Worm (Caenorhabditis elegans) whole organism, L1 larva: ENCODE results near the gene enol-1.
A peak's percentile ranks its signal among the peaks of the same experiment; 100 is the strongest.

ENCODE experiments used
- C16A3.4 ChIP-seq: fragments of 150-350 bp; optimal IDR thresholded peaks from 2 replicates; lab custom pipeline; 2014; ENCODE audit warnings: missing biosample characterization, missing genetic modification characterization
- F16B12.6 ChIP-seq: fragments of 150-350 bp; optimal IDR thresholded peaks from 2 replicates; lab custom pipeline; 2014; ENCODE audit warnings: missing biosample characterization, missing genetic modification characterization
- Y116A8C.19 ChIP-seq: sonication (generic microtip); optimal IDR thresholded peaks from 2 replicates; lab custom pipeline; 2016; ENCODE audit warnings: missing compliant biosample characterization, missing genetic modification characterization, borderline replicate concordance
- alr-1 ChIP-seq: fragments of 200-800 bp; sonication (Bioruptor generic); optimal IDR thresholded peaks from 2 replicates; lab custom pipeline; 2018; ENCODE audit warnings: borderline replicate concordance, mild to moderate bottlenecking, missing genetic modification characterization, missing compliant biosample characterization
- aly-2 ChIP-seq: fragments of 150-350 bp; optimal IDR thresholded peaks from 2 replicates; lab custom pipeline; 2014; ENCODE audit warnings: missing biosample characterization, missing genetic modification characterization
- blmp-1 ChIP-seq: fragments of 150-350 bp; optimal IDR thresholded peaks from 2 replicates; lab custom pipeline; 2014; ENCODE audit warnings: missing biosample characterization, missing genetic modification characterization
- ceh-82 ChIP-seq, 3 experiments: fragments of 150-350 bp in 1 of 3; sonication (generic microtip) in 2 of 3; optimal IDR thresholded peaks; 2 replicates each; lab custom pipeline; 2014 to 2017; ENCODE audit warnings: missing biosample characterization in 3 of 3, missing genetic modification characterization in 3 of 3
- ceh-88 ChIP-seq: fragments of 200-800 bp; sonication (Bioruptor generic); IDR thresholded peaks from 2 replicates; pipeline ENCODE4 v1.3.6; 2022; ENCODE audit warnings: missing genetic modification characterization, missing compliant biosample characterization
- ceh-90 ChIP-seq: sonication (generic microtip); optimal IDR thresholded peaks from 2 replicates; lab custom pipeline; 2016; ENCODE audit warnings: missing genetic modification characterization, missing compliant biosample characterization
- ces-1 ChIP-seq: fragments of 150-350 bp; optimal IDR thresholded peaks from 2 replicates; lab custom pipeline; 2014; ENCODE audit warnings: missing biosample characterization, missing genetic modification reagents, missing genetic modification characterization
- efl-1 ChIP-seq, 4 experiments: fragments of 150-350 bp; optimal IDR thresholded peaks in 3 of 4; peaks in 1 of 4; 1 replicate in 1 of 4; 2 replicates in 3 of 4; lab custom pipeline; 2014; ENCODE audit warnings: missing biosample characterization in 2 of 4, missing genetic modification characterization in 2 of 4, missing genetic modification reagents in 2 of 4
- elt-2 ChIP-seq: sonication (generic microtip); optimal IDR thresholded peaks from 2 replicates; lab custom pipeline; 2016; ENCODE audit warnings: missing genetic modification characterization, mild to moderate bottlenecking, inconsistent platforms, missing compliant biosample characterization, missing genetic modification reagents
- elt-3 ChIP-seq, 6 experiments: fragments of 150-350 bp in 1 of 6; sonication (generic microtip); optimal IDR thresholded peaks; 2 replicates each; lab custom pipeline; 2017 to 2018; ENCODE audit warnings: missing biosample characterization in 6 of 6, missing genetic modification characterization in 6 of 6, inconsistent platforms in 1 of 6
- ets-5 ChIP-seq: fragments of 200-800 bp; sonication (Bioruptor generic); IDR thresholded peaks from 2 replicates; pipeline ENCODE4 v1.3.6; 2022; ENCODE audit warnings: missing genetic modification characterization, missing compliant biosample characterization
- fkh-10 ChIP-seq: sonication (generic microtip); optimal IDR thresholded peaks from 2 replicates; lab custom pipeline; 2017; ENCODE audit warnings: missing biosample characterization, missing genetic modification reagents, missing genetic modification characterization
- fos-1 ChIP-seq: fragments of 150-350 bp; optimal IDR thresholded peaks from 2 replicates; lab custom pipeline; 2014; ENCODE audit warnings: missing biosample characterization, missing genetic modification characterization
- hlh-17 ChIP-seq: fragments of 200-800 bp; sonication (Bioruptor generic); optimal IDR thresholded peaks from 2 replicates; lab custom pipeline; 2018; ENCODE audit warnings: missing genetic modification characterization, mild to moderate bottlenecking, missing compliant biosample characterization, moderate library complexity, borderline replicate concordance
- hpl-2 ChIP-seq: fragments of 150-350 bp; optimal IDR thresholded peaks from 2 replicates; lab custom pipeline; 2014; ENCODE audit warnings: missing biosample characterization, missing genetic modification reagents, missing genetic modification characterization
- isw-1 ChIP-seq: fragments of 200-800 bp; sonication (Bioruptor generic); IDR thresholded peaks from 2 replicates; pipeline ENCODE4 v1.3.6; 2022; ENCODE audit warnings: missing genetic modification characterization, missing compliant biosample characterization
- lin-35 ChIP-seq, 2 experiments: fragments of 150-350 bp; optimal IDR thresholded peaks; 2 replicates each; lab custom pipeline; 2014; ENCODE audit warnings: missing biosample characterization in 2 of 2, missing genetic modification characterization in 2 of 2, missing genetic modification reagents in 2 of 2
- lin-39 ChIP-seq: fragments of 150-350 bp; optimal IDR thresholded peaks from 2 replicates; lab custom pipeline; 2014; ENCODE audit warnings: missing biosample characterization, missing genetic modification reagents, missing genetic modification characterization
- lsy-2 ChIP-seq, 2 experiments: fragments of 150-350 bp; optimal IDR thresholded peaks; 2 replicates each; lab custom pipeline; 2014; ENCODE audit warnings: missing biosample characterization in 2 of 2, missing genetic modification characterization in 2 of 2
- mef-2 ChIP-seq: fragments of 150-350 bp; optimal IDR thresholded peaks from 2 replicates; lab custom pipeline; 2014; ENCODE audit warnings: missing biosample characterization, missing genetic modification characterization
- mep-1 ChIP-seq: fragments of 150-350 bp; optimal IDR thresholded peaks from 2 replicates; lab custom pipeline; 2014; ENCODE audit warnings: missing biosample characterization, missing genetic modification characterization
- nhr-11 ChIP-seq: fragments of 150-350 bp; optimal IDR thresholded peaks from 2 replicates; lab custom pipeline; 2014; ENCODE audit warnings: missing biosample characterization, missing genetic modification characterization
- nhr-20 ChIP-seq: sonication (generic microtip); optimal IDR thresholded peaks from 2 replicates; lab custom pipeline; 2016; ENCODE audit warnings: mild to moderate bottlenecking, missing genetic modification characterization, missing compliant biosample characterization
- nhr-237 ChIP-seq: fragments of 150-350 bp; optimal IDR thresholded peaks from 2 replicates; lab custom pipeline; 2014; ENCODE audit warnings: missing biosample characterization, missing genetic modification characterization
- nhr-28 ChIP-seq: fragments of 150-350 bp; optimal IDR thresholded peaks from 2 replicates; lab custom pipeline; 2014; ENCODE audit warnings: missing biosample characterization, missing genetic modification characterization
- nhr-47 ChIP-seq: sonication (generic microtip); optimal IDR thresholded peaks from 2 replicates; lab custom pipeline; 2016; ENCODE audit warnings: mild to moderate bottlenecking, missing genetic modification characterization, moderate library complexity, missing compliant biosample characterization
- nhr-90 ChIP-seq: sonication (generic microtip); optimal IDR thresholded peaks from 2 replicates; lab custom pipeline; 2016; ENCODE audit warnings: mild to moderate bottlenecking, missing genetic modification characterization, missing compliant biosample characterization; ENCODE audit not compliant: poor library complexity
- rnt-1 ChIP-seq: sonication (generic microtip); optimal IDR thresholded peaks from 2 replicates; lab custom pipeline; 2016; ENCODE audit warnings: mild to moderate bottlenecking, missing genetic modification characterization, moderate library complexity, missing compliant biosample characterization
- skn-1 ChIP-seq: fragments of 150-350 bp; optimal IDR thresholded peaks from 2 replicates; lab custom pipeline; 2014; ENCODE audit warnings: missing biosample characterization, missing genetic modification characterization
- snu-23 ChIP-seq: sonication (generic microtip); optimal IDR thresholded peaks from 2 replicates; lab custom pipeline; 2016; ENCODE audit warnings: missing genetic modification characterization, missing compliant biosample characterization
- sptf-1 ChIP-seq: fragments of 150-350 bp; optimal IDR thresholded peaks from 2 replicates; lab custom pipeline; 2014; ENCODE audit warnings: missing biosample characterization, missing genetic modification characterization
- swsn-7 ChIP-seq: sonication (generic microtip); optimal IDR thresholded peaks from 2 replicates; lab custom pipeline; 2016; ENCODE audit warnings: missing genetic modification characterization, missing compliant biosample characterization
- tbx-2 ChIP-seq: sonication (generic microtip); optimal IDR thresholded peaks from 2 replicates; lab custom pipeline; 2016; ENCODE audit warnings: missing genetic modification characterization, missing compliant biosample characterization
- tlp-1 ChIP-seq: fragments of 150-350 bp; optimal IDR thresholded peaks from 2 replicates; lab custom pipeline; 2014; ENCODE audit warnings: missing biosample characterization, missing genetic modification characterization
- unc-130 ChIP-seq: fragments of 150-350 bp; optimal IDR thresholded peaks from 2 replicates; lab custom pipeline; 2017; ENCODE audit warnings: missing biosample characterization, missing genetic modification characterization, inconsistent platforms
- unc-30 ChIP-seq: sonication (generic microtip); optimal IDR thresholded peaks from 2 replicates; lab custom pipeline; 2017; ENCODE audit warnings: missing biosample characterization, missing genetic modification characterization
- unc-62 ChIP-seq: fragments of 150-350 bp; optimal IDR thresholded peaks from 2 replicates; lab custom pipeline; 2014; ENCODE audit warnings: missing biosample characterization, missing genetic modification reagents, missing genetic modification characterization
- unc-86 ChIP-seq: sonication (generic microtip); optimal IDR thresholded peaks from 2 replicates; lab custom pipeline; 2016; ENCODE audit warnings: missing genetic modification characterization, missing compliant biosample characterization
- vab-15 ChIP-seq: sonication (generic microtip); optimal IDR thresholded peaks from 2 replicates; lab custom pipeline; 2017; ENCODE audit warnings: missing genotype, mild to moderate bottlenecking, missing genetic modification characterization, missing compliant biosample characterization
- xbp-1 ChIP-seq: sonication (generic microtip); optimal IDR thresholded peaks from 2 replicates; lab custom pipeline; 2016; ENCODE audit warnings: missing genetic modification characterization, missing compliant biosample characterization
- zag-1 ChIP-seq: fragments of 150-350 bp; optimal IDR thresholded peaks from 2 replicates; lab custom pipeline; 2014; ENCODE audit warnings: missing biosample characterization, missing genetic modification characterization
- zip-4 ChIP-seq: fragments of 200-800 bp; sonication (Bioruptor generic); optimal IDR thresholded peaks from 2 replicates; lab custom pipeline; 2018; ENCODE audit warnings: mild to moderate bottlenecking, missing genetic modification characterization, moderate library complexity, missing compliant biosample characterization
- ztf-11 ChIP-seq, 2 experiments: sonication (generic microtip); optimal IDR thresholded peaks; 2 replicates each; lab custom pipeline; 2016 to 2017; ENCODE audit warnings: missing genetic modification characterization in 2 of 2, missing biosample characterization in 1 of 2, missing compliant biosample characterization in 1 of 2
- ztf-4 ChIP-seq: fragments of 150-350 bp; optimal IDR thresholded peaks from 2 replicates; lab custom pipeline; 2014; ENCODE audit warnings: missing biosample characterization, missing genetic modification characterization

Gene enol-1

ce11 chrII:8930763-8931162, at the start of gene enol-1:
Gene enol-1, plus strand, starts transcription at chrII:8930997.
- TF ChIP-seq zag-1 (tag; lab: Kevin White, UChicago) (no peak), unc-30 (tag; lab: Kevin White, UChicago) (no peak), rnt-1 (tag; lab: Kevin White, UChicago) (no peak), nhr-237 (tag; lab: Kevin White, UChicago) (no peak), ces-1 (GFP tag; lab: Kevin White, UChicago) (no peak), fos-1 (tag; lab: Kevin White, UChicago) (no peak), tlp-1 (tag; lab: Kevin White, UChicago) (no peak), sptf-1 (tag; lab: Kevin White, UChicago) (no peak), Y116A8C.19 (tag; lab: Kevin White, UChicago) (no peak), skn-1 (tag; lab: Kevin White, UChicago) (no peak), zip-4 (no peak), elt-3 (tag; optimal IDR thresholded peaks at IDR 0.05; lab: Kevin White, UChicago) (no peak), isw-1 (GFP tag; lab: Robert Waterston, UW) (no peak), unc-130 (no peak), C16A3.4 (tag; lab: Kevin White, UChicago) (no peak), lin-35 (GFP tag; optimal IDR thresholded peaks at IDR 0.05; lab: Kevin White, UChicago) (no peak), nhr-11 (tag; lab: Kevin White, UChicago) (no peak)

DNA sequence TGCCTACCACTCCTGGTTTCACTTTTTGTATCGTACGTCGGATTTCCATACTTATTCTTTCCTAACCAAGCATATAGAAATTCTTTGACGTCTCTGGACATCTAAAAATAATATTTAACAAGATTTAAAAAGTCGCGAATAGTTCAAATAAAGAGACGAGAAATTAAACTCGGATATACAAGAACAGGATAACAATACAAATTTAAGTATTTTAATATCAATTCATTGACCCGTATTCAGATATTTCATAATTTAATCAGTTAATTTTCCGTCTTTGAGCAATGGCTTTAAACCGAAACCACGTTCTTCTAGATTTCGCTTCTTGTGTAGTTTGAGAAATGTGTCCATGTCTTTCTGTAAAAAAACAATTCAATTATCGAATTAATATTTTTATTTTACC, 47.2 kb upstream of the enol-1 start, which contains the start of gene rha-1:
TSS of gene rha-1 (minus strand) at position 101 of the 400 bp plus-strand sequence.
- TF ChIP-seq elt-2: no peak
- TF ChIP-seq mef-2 (tag; lab: Kevin White, UChicago): no peak
- no peak for TF ChIP-seq blmp-1 (tag; lab: Kevin White, UChicago)
- TF ChIP-seq xbp-1: no peak
- no peak for TF ChIP-seq lin-39
- no peak for TF ChIP-seq mep-1 (tag; lab: Kevin White, UChicago)
- no peak for TF ChIP-seq ztf-11 (tag; optimal IDR thresholded peaks at IDR 0.05; lab: Kevin White, UChicago)
- no peak for TF ChIP-seq alr-1 (tag; lab: Kevin White, UChicago)

DNA sequence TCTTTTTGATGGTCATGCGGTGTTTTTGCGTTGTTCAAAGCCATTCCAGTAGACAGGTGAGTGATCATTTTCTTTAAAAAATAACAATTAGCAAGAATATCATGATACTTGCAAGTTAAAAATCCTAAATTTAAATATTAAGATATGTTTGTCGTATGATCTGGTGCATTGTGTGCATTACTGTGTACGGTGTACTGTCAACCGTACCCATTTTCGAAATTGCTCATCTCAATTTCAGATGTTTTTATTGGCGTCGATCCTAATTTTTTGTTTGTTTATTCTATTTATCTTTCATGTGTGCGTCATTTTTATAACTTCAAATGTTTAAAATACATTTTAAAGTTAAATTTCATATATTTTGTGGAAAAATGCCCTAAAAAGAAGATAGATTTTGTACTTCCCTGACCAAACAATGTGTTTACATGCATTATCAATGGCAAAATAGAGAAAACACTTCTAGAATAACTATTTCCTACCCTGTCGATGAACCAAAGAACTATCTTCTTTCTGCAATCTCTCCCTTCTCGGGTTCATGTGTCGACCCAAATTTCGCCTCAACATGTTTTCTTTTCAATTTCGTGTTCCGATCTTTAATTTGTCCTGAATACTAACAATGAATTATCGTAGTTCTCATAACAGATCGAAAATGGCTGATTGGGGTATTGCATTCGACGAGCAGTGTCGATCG, 46.4 kb upstream of the enol-1 start, which contains the start of the genes T07D4.5 and ddx-19:
TSS of gene T07D4.5 (minus strand) at position 71 of the 688 bp plus-strand sequence.
TSS of gene ddx-19 (plus strand) at position 638 of the 688 bp plus-strand sequence.
- TF ChIP-seq C16A3.4 (tag; lab: Kevin White, UChicago): peak; percentile 63
- TF ChIP-seq swsn-7 (tag; lab: Kevin White, UChicago): peak; percentile 29
- TF ChIP-seq unc-62 (GFP tag; lab: Kevin White, UChicago): no peak
- no peak for TF ChIP-seq ztf-4
- no peak for TF ChIP-seq hpl-2
- TF ChIP-seq mef-2 (tag; lab: Kevin White, UChicago): no peak
- peak; percentile 97 to 99 for TF ChIP-seq lsy-2 (tag; optimal IDR thresholded peaks at IDR 0.05; lab: Kevin White, UChicago)
- TF ChIP-seq F16B12.6: peak; percentile 87
- TF ChIP-seq ceh-82 (tag; optimal IDR thresholded peaks at IDR 0.05; lab: Kevin White, UChicago): peak in 1 of 3 experiments; percentile 15
- no peak for TF ChIP-seq ceh-88
- no peak for TF ChIP-seq ceh-90 (tag; lab: Kevin White, UChicago)
- no peak for TF ChIP-seq hlh-17 (GFP tag; lab: Kevin White, UChicago)
- TF ChIP-seq fkh-10: no peak
- no peak for TF ChIP-seq ets-5
- peak; percentile 38 for TF ChIP-seq xbp-1
- no peak for TF ChIP-seq Y116A8C.19 (tag; lab: Kevin White, UChicago)
- peak; percentile 65 for TF ChIP-seq snu-23
- peak; percentile 7 for TF ChIP-seq rnt-1 (tag; lab: Kevin White, UChicago)
- TF ChIP-seq aly-2 (tag; lab: Kevin White, UChicago): no peak
- TF ChIP-seq efl-1 (optimal IDR thresholded peaks at IDR 0.05; lab: Kevin White, UChicago): peak; percentile 56 to 66
- peak; percentile 65 to 95 for TF ChIP-seq efl-1 (GFP tag; optimal IDR thresholded peaks at IDR 0.05 in 1 of 2; lab: Kevin White, UChicago)
- peak; percentile 31 for TF ChIP-seq nhr-90 (tag; lab: Kevin White, UChicago)
- TF ChIP-seq nhr-11 (tag; lab: Kevin White, UChicago): no peak
- TF ChIP-seq lin-35 (GFP tag; optimal IDR thresholded peaks at IDR 0.05; lab: Kevin White, UChicago): peak; percentile 65 to 78
- TF ChIP-seq elt-2: no peak
- TF ChIP-seq nhr-28 (tag; lab: Kevin White, UChicago): no peak
- peak; percentile 41 for TF ChIP-seq nhr-47 (tag; lab: Kevin White, UChicago)
- TF ChIP-seq fos-1 (tag; lab: Kevin White, UChicago): peak; percentile 17
- peak; percentile 27 for TF ChIP-seq vab-15 (tag; lab: Kevin White, UChicago)
- peak; percentile 9 for TF ChIP-seq skn-1 (tag; lab: Kevin White, UChicago)
- TF ChIP-seq tbx-2 (tag; lab: Kevin White, UChicago): peak; percentile 22
- TF ChIP-seq nhr-20: peak; percentile 55
- no peak for TF ChIP-seq unc-86
- TF ChIP-seq unc-130: peak; percentile 83
